Worm (Caenorhabditis elegans): Measurements from ENCODE around the gene rog-1.

ce11 chrII:1375627-1376026 lies 838 bp upstream of the rog-1 start:
- TF ChIP-seq ztf-11 (tag; optimal IDR thresholded peaks at IDR 0.05), result no peak
- no peak for TF ChIP-seq zag-1 (tag; optimal IDR thresholded peaks at IDR 0.05)
- TF ChIP-seq dsc-1 (tag; optimal IDR thresholded peaks at IDR 0.05), result no peak
- TF ChIP-seq nhr-237 (tag; optimal IDR thresholded peaks at IDR 0.05), result no peak
- TF ChIP-seq fos-1 (tag; optimal IDR thresholded peaks at IDR 0.05), result no peak
- TF ChIP-seq pqm-1 (tag; optimal IDR thresholded peaks at IDR 0.05), result no peak
- no peak for TF ChIP-seq tlp-1 (tag; optimal IDR thresholded peaks at IDR 0.05)
- TF ChIP-seq mdl-1 (tag; optimal IDR thresholded peaks at IDR 0.05), result no peak
